Fruit fly (Drosophila melanogaster) whole organism, embryonic: ENCODE data around the gene Dhod.

Source experiments
- Aef1 ChIP-seq: fragments of 200-800 bp; sonication (Bioruptor generic); IDR thresholded peaks from 3 replicates; pipeline ENCODE4 v1.3.6; 2022; ENCODE audit warnings: missing biosample characterization, missing genetic modification characterization
- CG12071 ChIP-seq: fragments of 200-800 bp; sonication (Bioruptor generic); optimal IDR thresholded peaks from 3 replicates; lab custom pipeline; 2018; ENCODE audit warnings: missing biosample characterization, mild to moderate bottlenecking, missing genetic modification characterization
- CG15696 ChIP-seq: fragments of 200-800 bp; sonication (Bioruptor generic); optimal IDR thresholded peaks from 2 replicates; lab custom pipeline; 2019; ENCODE audit warnings: missing biosample characterization, mild to moderate bottlenecking, missing genetic modification characterization, moderate library complexity
- CG17186 ChIP-seq: fragments of 200-800 bp; sonication (Bioruptor generic); optimal IDR thresholded peaks from 3 replicates; lab custom pipeline; 2017; ENCODE audit warnings: missing biosample characterization, missing genetic modification reagents, missing genetic modification characterization
- CG2129 ChIP-seq: fragments of 200-800 bp; sonication (Bioruptor generic); IDR thresholded peaks from 2 replicates; pipeline ENCODE4 v1.3.6; 2022; ENCODE audit warnings: missing biosample characterization, missing genetic modification characterization; ENCODE audit not compliant: partially characterized antibody
- CG2875 ChIP-seq: fragments of 200-800 bp; sonication (Bioruptor generic); optimal IDR thresholded peaks from 2 replicates; lab custom pipeline; 2017; ENCODE audit warnings: missing biosample characterization, mild to moderate bottlenecking, missing genetic modification characterization, missing genetic modification reagents
- CG30403 ChIP-seq: fragments of 200-800 bp; sonication (Bioruptor generic); optimal IDR thresholded peaks from 3 replicates; lab custom pipeline; 2016; ENCODE audit warnings: missing biosample characterization, missing genetic modification characterization
- CG33557 ChIP-seq: fragments of 200-800 bp; sonication (Bioruptor generic); optimal IDR thresholded peaks from 2 replicates; lab custom pipeline; 2019; ENCODE audit warnings: missing biosample characterization, mild to moderate bottlenecking, missing genetic modification characterization, moderate library complexity
- CG3847 ChIP-seq: fragments of 200-800 bp; sonication (Bioruptor generic); IDR thresholded peaks from 2 replicates; pipeline ENCODE4 v1.3.6; 2022; ENCODE audit warnings: missing biosample characterization, missing genetic modification characterization
- CG3995 ChIP-seq: fragments of 200-800 bp; sonication (Bioruptor generic); optimal IDR thresholded peaks from 3 replicates; lab custom pipeline; 2016; ENCODE audit warnings: missing biosample characterization, missing genetic modification characterization
- CG42726 ChIP-seq: fragments of 200-800 bp; sonication (Bioruptor generic); IDR thresholded peaks from 2 replicates; pipeline ENCODE4 v1.3.6; 2022; ENCODE audit warnings: missing biosample characterization, missing genetic modification characterization; ENCODE audit not compliant: partially characterized antibody
- CG6175 ChIP-seq: fragments of 200-800 bp; sonication (Bioruptor generic); IDR thresholded peaks from 3 replicates; pipeline ENCODE4 v1.3.6; 2022; ENCODE audit warnings: missing biosample characterization, missing genetic modification characterization
- CG6272 ChIP-seq: fragments of 200-800 bp; sonication (Bioruptor generic); IDR thresholded peaks from 2 replicates; pipeline ENCODE4 v1.3.6; 2022; ENCODE audit warnings: missing biosample characterization, missing genetic modification characterization
- CG7928 ChIP-seq: fragments of 200-800 bp; sonication (Bioruptor generic); optimal IDR thresholded peaks from 2 replicates; lab custom pipeline; 2017; ENCODE audit warnings: missing biosample characterization, mild to moderate bottlenecking, missing genetic modification characterization
- CG8359 ChIP-seq: fragments of 200-800 bp; sonication (Bioruptor generic); optimal IDR thresholded peaks from 2 replicates; lab custom pipeline; 2017; ENCODE audit warnings: missing biosample characterization, mild to moderate bottlenecking, missing genetic modification characterization, borderline replicate concordance
- CG8478 ChIP-seq: fragments of >200 bp; optimal IDR thresholded peaks from 2 replicates; lab custom pipeline; 2018
- CG8924 ChIP-seq: fragments of 200-800 bp; optimal IDR thresholded peaks from 3 replicates; lab custom pipeline; 2019; ENCODE audit warnings: missing biosample characterization, mild to moderate bottlenecking, missing genetic modification characterization, moderate library complexity
- CG9932 ChIP-seq: fragments of 200-800 bp; sonication (Bioruptor generic); IDR thresholded peaks from 2 replicates; pipeline ENCODE4 v1.3.6; 2022; ENCODE audit warnings: missing biosample characterization, missing genetic modification characterization
- Dfd ChIP-seq, 2 experiments: fragments of >200 bp; optimal IDR thresholded peaks; 2 replicates each; lab custom pipeline; 2017; ENCODE audit warnings: missing biosample characterization in 2 of 2, missing genetic modification characterization in 2 of 2
- Dll ChIP-seq: fragments of 200-800 bp; sonication (Bioruptor generic); IDR thresholded peaks from 4 replicates; pipeline ENCODE4 v1.3.6; 2022; ENCODE audit warnings: missing biosample characterization, missing genetic modification characterization; ENCODE audit not compliant: partially characterized antibody
- Hmx ChIP-seq: fragments of 200-800 bp; sonication (Bioruptor generic); optimal IDR thresholded peaks from 2 replicates; lab custom pipeline; 2016; ENCODE audit warnings: missing biosample characterization, missing genetic modification characterization
- Hr78 ChIP-seq, 2 experiments: fragments of 200-800 bp in 1 of 2; fragments of >200 bp in 1 of 2; sonication (Bioruptor generic) in 1 of 2; optimal IDR thresholded peaks; 2 replicates each; lab custom pipeline; 2017 to 2019; ENCODE audit warnings: missing biosample characterization in 2 of 2, missing genetic modification characterization in 2 of 2, mild to moderate bottlenecking in 1 of 2, moderate library complexity in 1 of 2
- Nf-YA ChIP-seq: fragments of 200-800 bp; sonication (Bioruptor generic); IDR thresholded peaks from 2 replicates; pipeline ENCODE4 v1.3.6; 2022; ENCODE audit warnings: missing biosample characterization, missing genetic modification characterization
- NfI ChIP-seq: fragments of 200-800 bp; sonication (Bioruptor generic); optimal IDR thresholded peaks from 3 replicates; lab custom pipeline; 2018; ENCODE audit warnings: missing biosample characterization, mild to moderate bottlenecking, missing genetic modification characterization, moderate library complexity
- Pdp1 ChIP-seq, 2 experiments: fragments of 200-800 bp; sonication (Bioruptor generic); optimal IDR thresholded peaks; 3 replicates each; lab custom pipeline; 2016; ENCODE audit warnings: missing biosample characterization in 2 of 2, missing genetic modification characterization in 2 of 2, mild to moderate bottlenecking in 1 of 2, moderate library complexity in 1 of 2
- Six4 ChIP-seq: fragments of 200-800 bp; sonication (Bioruptor generic); optimal IDR thresholded peaks from 2 replicates; lab custom pipeline; 2016; ENCODE audit warnings: missing biosample characterization, missing genetic modification characterization
- abd-A ChIP-seq: fragments of 200-800 bp; sonication (Bioruptor generic); optimal IDR thresholded peaks from 3 replicates; lab custom pipeline; 2019; ENCODE audit warnings: missing biosample characterization, mild to moderate bottlenecking, missing genetic modification characterization, moderate library complexity
- bowl ChIP-seq: fragments of 200-800 bp; sonication (Bioruptor generic); IDR thresholded peaks from 2 replicates; pipeline ENCODE4 v1.3.6; 2022; ENCODE audit warnings: missing biosample characterization, missing genetic modification characterization
- cad ChIP-seq: fragments of >200 bp; optimal IDR thresholded peaks from 2 replicates; lab custom pipeline; 2017; ENCODE audit warnings: missing biosample characterization, missing genetic modification characterization
- crol ChIP-seq: fragments of 200-800 bp; sonication (Bioruptor generic); IDR thresholded peaks from 2 replicates; pipeline ENCODE4 v1.3.6; 2022; ENCODE audit warnings: missing biosample characterization, missing genetic modification characterization
- dati ChIP-seq: fragments of 200-800 bp; sonication (Bioruptor generic); IDR thresholded peaks from 2 replicates; pipeline ENCODE4 v1.3.6; 2022; ENCODE audit warnings: missing biosample characterization, missing genetic modification characterization
- gce ChIP-seq: fragments of 200-800 bp; sonication (Bioruptor generic); IDR thresholded peaks from 3 replicates; pipeline ENCODE4 v1.3.6; 2022; ENCODE audit warnings: missing biosample characterization, missing genetic modification characterization
- hb ChIP-seq: fragments of 200-800 bp; sonication (Bioruptor generic); IDR thresholded peaks from 3 replicates; pipeline ENCODE4 v1.3.6; 2022; ENCODE audit warnings: missing biosample characterization, missing genetic modification characterization; ENCODE audit not compliant: partially characterized antibody
- ind ChIP-seq: fragments of 200-800 bp; sonication (Bioruptor generic); optimal IDR thresholded peaks from 3 replicates; lab custom pipeline; 2016; ENCODE audit warnings: missing biosample characterization, missing genetic modification characterization
- insv ChIP-seq, 2 experiments: fragments of 200-800 bp; sonication (Bioruptor generic); optimal IDR thresholded peaks; 3 replicates each; lab custom pipeline; 2016 to 2018; ENCODE audit warnings: missing biosample characterization in 2 of 2, missing genetic modification characterization in 2 of 2
- jigr1 ChIP-seq: fragments of 200-800 bp; sonication (Bioruptor generic); IDR thresholded peaks from 3 replicates; pipeline ENCODE4 v1.3.6; 2022; ENCODE audit warnings: missing biosample characterization, missing genetic modification characterization
- nerfin-2 ChIP-seq: fragments of 200-800 bp; sonication (Bioruptor generic); IDR thresholded peaks from 2 replicates; pipeline ENCODE4 v1.3.6; 2022; ENCODE audit warnings: missing biosample characterization, missing genetic modification characterization; ENCODE audit not compliant: partially characterized antibody
- pan ChIP-seq, 4 experiments: fragments of >200 bp in 3 of 4; fragments of 200-800 bp in 1 of 4; sonication (Bioruptor generic) in 1 of 4; optimal IDR thresholded peaks in 3 of 4; IDR thresholded peaks in 1 of 4; 2 replicates each; pipeline versions ENCODE4 v1.3.6 to Lab custom; 2017 to 2022; ENCODE audit warnings: missing biosample characterization in 2 of 4, missing genetic modification characterization in 2 of 4, mixed read lengths in 1 of 4
- pfk ChIP-seq: fragments of 200-800 bp; sonication (Bioruptor generic); optimal IDR thresholded peaks from 2 replicates; lab custom pipeline; 2018; ENCODE audit warnings: missing biosample characterization, mild to moderate bottlenecking, missing genetic modification characterization, moderate library complexity
- prd ChIP-seq, 3 experiments: fragments of >200 bp in 2 of 3; fragments of 200-800 bp in 1 of 3; sonication (Bioruptor generic) in 1 of 3; optimal IDR thresholded peaks in 2 of 3; IDR thresholded peaks in 1 of 3; 2 replicates in 2 of 3; 3 replicates in 1 of 3; pipeline versions ENCODE4 v1.3.6 to Lab custom; 2017 to 2022; ENCODE audit warnings: missing biosample characterization in 1 of 3, missing genetic modification characterization in 1 of 3
- psq ChIP-seq: fragments of 200-800 bp; sonication (Bioruptor generic); optimal IDR thresholded peaks from 2 replicates; lab custom pipeline; 2017; ENCODE audit warnings: missing biosample characterization, missing genetic modification characterization
- ranshi ChIP-seq: fragments of 200-800 bp; sonication (Bioruptor generic); IDR thresholded peaks from 2 replicates; pipeline ENCODE4 v1.3.6; 2022; ENCODE audit warnings: missing biosample characterization, missing genetic modification characterization
- row ChIP-seq: fragments of 200-800 bp; sonication (Bioruptor generic); IDR thresholded peaks from 3 replicates; pipeline ENCODE4 v1.3.6; 2022; ENCODE audit warnings: missing biosample characterization, missing genetic modification characterization
- sqz ChIP-seq: fragments of 200-800 bp; sonication (Bioruptor generic); optimal IDR thresholded peaks from 3 replicates; lab custom pipeline; 2018; ENCODE audit warnings: missing biosample characterization, mild to moderate bottlenecking, missing genetic modification characterization
- tup ChIP-seq: fragments of 200-800 bp; sonication (Bioruptor generic); optimal IDR thresholded peaks from 2 replicates; lab custom pipeline; 2016; ENCODE audit warnings: missing biosample characterization, mild to moderate bottlenecking, missing genetic modification characterization, moderate library complexity
- tx ChIP-seq: fragments of 200-800 bp; sonication (Bioruptor generic); optimal IDR thresholded peaks from 2 replicates; lab custom pipeline; 2016; ENCODE audit warnings: missing biosample characterization, missing genetic modification characterization
- usp ChIP-seq: fragments of >200 bp; optimal IDR thresholded peaks from 2 replicates; lab custom pipeline; 2017; ENCODE audit warnings: missing biosample characterization, missing genetic modification characterization
- zen ChIP-seq: fragments of 200-800 bp; sonication (Bioruptor generic); optimal IDR thresholded peaks from 3 replicates; lab custom pipeline; 2018; ENCODE audit warnings: missing biosample characterization, mild to moderate bottlenecking, missing genetic modification characterization, moderate library complexity

The Dhod gene

DNA sequence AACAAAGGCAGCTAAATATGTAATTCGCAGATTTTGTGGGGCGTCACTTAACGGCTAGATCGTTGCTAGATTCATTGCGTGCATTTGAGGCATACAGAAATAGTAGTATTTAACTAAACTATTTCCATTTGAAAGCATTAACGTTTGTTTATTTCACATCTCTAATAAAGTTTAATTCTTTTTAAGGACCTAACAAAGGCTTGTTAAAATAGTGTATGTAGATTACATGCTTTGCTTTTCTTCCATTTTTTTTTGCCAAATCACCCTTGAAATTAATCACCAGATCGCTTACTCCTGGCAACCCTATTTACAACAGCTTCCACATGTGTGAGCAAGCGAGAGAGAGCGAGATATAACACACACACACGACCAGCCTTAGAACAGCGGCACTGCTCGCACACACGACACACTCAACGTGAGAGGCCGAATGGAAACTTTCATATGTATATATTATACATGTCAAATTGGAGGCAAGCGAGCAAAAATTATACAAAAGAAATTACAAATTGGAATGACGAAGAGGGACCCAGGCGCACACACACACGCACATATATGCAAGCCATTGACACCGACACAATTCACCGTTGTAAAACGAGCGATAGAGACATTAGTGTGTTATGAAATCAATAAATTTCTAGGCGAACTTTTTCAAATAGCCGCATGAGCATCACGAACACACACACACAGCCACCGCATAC, 6.6 kb upstream of the Dhod start (continued):
- TF ChIP-seq dati (GFP tag; lab: Robert Waterston, UW) (no peak), ind (GFP tag; lab: Kevin White, UChicago) (peak; percentile 23), Pdp1 (GFP tag; optimal IDR thresholded peaks at IDR 0.05; lab: Kevin White, UChicago) (peak; percentile 64 to 93), CG7928 (GFP tag; lab: Kevin White, UChicago) (no peak), CG6272 (GFP tag; lab: Robert Waterston, UW) (no peak), Hmx (GFP tag; lab: Kevin White, UChicago) (no peak), CG33557 (GFP tag; lab: Kevin White, UChicago) (peak; percentile 25), usp (GFP tag; lab: Kevin White, UChicago) (no peak), hb (GFP tag; lab: Robert Waterston, UW) (no peak), crol (GFP tag; lab: Robert Waterston, UW) (no peak), abd-A (peak; percentile 88), pan (optimal IDR thresholded peaks at IDR 0.05; lab: Kevin White, UChicago) (no peak), pan (GFP tag; optimal IDR thresholded peaks at IDR 0.05 in 1 of 2, IDR thresholded peaks at IDR 0.05 in 1 of 2) (no peak), CG17186 (GFP tag; lab: Kevin White, UChicago) (no peak), Aef1 (GFP tag; lab: Robert Waterston, UW) (no peak), gce (GFP tag; lab: Robert Waterston, UW) (peak; percentile 55; the same call in 1 of the 3 replicates), pfk (GFP tag; lab: Kevin White, UChicago) (peak; percentile 43), CG42726 (GFP tag; lab: Robert Waterston, UW) (no peak), cad (GFP tag; lab: Kevin White, UChicago) (no peak), zen (peak; percentile 44), ranshi (GFP tag; lab: Robert Waterston, UW) (0 out of 2 replicates have a peak, but pooled peaks have one; percentile 9), CG9932 (GFP tag; lab: Robert Waterston, UW) (peak; percentile 72), CG8359 (GFP tag; lab: Kevin White, UChicago) (no peak), CG2129 (GFP tag; lab: Robert Waterston, UW) (no peak), CG3995 (GFP tag; lab: Kevin White, UChicago) (peak; percentile 85), CG12071 (GFP tag; lab: Kevin White, UChicago) (no peak), Six4 (GFP tag; lab: Kevin White, UChicago) (peak; percentile 32), CG3847 (GFP tag; lab: Robert Waterston, UW) (peak; percentile 50), tup (GFP tag; lab: Kevin White, UChicago) (no peak), prd (optimal IDR thresholded peaks at IDR 0.05; lab: Kevin White, UChicago) (no peak), prd (GFP tag; IDR thresholded peaks at IDR 0.05; lab: Robert Waterston, UW) (peak; percentile 52; the same call in 2 of the 3 replicates), NfI (GFP tag; lab: Kevin White, UChicago) (peak; percentile 63), Nf-YA (GFP tag; lab: Robert Waterston, UW) (peak; percentile 40; the same call in 1 of the 2 replicates), Dfd (GFP tag; optimal IDR thresholded peaks at IDR 0.05; lab: Kevin White, UChicago) (no peak), tx (GFP tag; lab: Kevin White, UChicago) (peak; percentile 6), CG15696 (peak; percentile 33), psq (GFP tag; lab: Kevin White, UChicago) (no peak), nerfin-2 (no peak), insv (GFP tag; optimal IDR thresholded peaks at IDR 0.05; lab: Kevin White, UChicago) (peak in 1 of 2 experiments; percentile 72), CG30403 (GFP tag; lab: Kevin White, UChicago) (peak; percentile 65), bowl (GFP tag; lab: Robert Waterston, UW) (no peak), Dll (GFP tag; lab: Robert Waterston, UW) (no peak), sqz (GFP tag; lab: Kevin White, UChicago) (peak; percentile 78), CG2875 (GFP tag; lab: Kevin White, UChicago) (peak; percentile 41), jigr1 (no peak), CG6175 (peak; percentile 62; the same call in 1 of the 3 replicates), CG8924 (peak; percentile 55), row (GFP tag; lab: Robert Waterston, UW) (peak; percentile 82), CG8478 (lab: Kevin White, UChicago) (peak; percentile 81), Hr78 (GFP tag; optimal IDR thresholded peaks at IDR 0.05; lab: Kevin White, UChicago) (peak in 1 of 2 experiments; percentile 4)
